Worm (Caenorhabditis elegans) whole organism, L4/young adult: ENCODE data around the gene pals-38.

Source experiments
- dao-5 ChIP-seq: sonication (generic microtip); optimal IDR thresholded peaks from 2 replicates; lab custom pipeline; 2016; ENCODE audit warnings: missing genotype, missing genetic modification characterization, moderate library complexity, missing compliant biosample characterization
- him-1 ChIP-seq: sonication (generic microtip); optimal IDR thresholded peaks from 2 replicates; lab custom pipeline; 2016; ENCODE audit warnings: missing genotype, missing genetic modification reagents, missing genetic modification characterization, missing compliant biosample characterization

- TF ChIP-seq him-1 (tag; lab: Kevin White, UChicago) (peak; percentile 12), dao-5 (tag; lab: Kevin White, UChicago) (no peak)
Measured at ce11 chrV:12455695-12456094, 8.9 kb upstream of the pals-38 start.
